Worm (Caenorhabditis elegans): ENCODE data around the gene C03B1.1.
A peak's percentile ranks its signal among the peaks of the same experiment; 100 is the strongest.

Gene C03B1.1

ce11 chrX:6377634-6378288 is 3.2 kb downstream of the C03B1.1 start, which contains the start of gene lmp-1:
lmp-1 (minus strand) TSS chrX:6377684.
- TF ChIP-seq mdl-1 (tag; optimal IDR thresholded peaks at IDR 0.05) (no peak), zfp-3 (GFP tag; conservative IDR thresholded peaks at IDR 0.05) (no peak), ces-1 (GFP tag; optimal IDR thresholded peaks at IDR 0.05) (no peak), php-3 (GFP tag; IDR thresholded peaks at IDR 0.05) (peak; percentile 47; the same call in 1 of the 2 replicates), lin-15B (tag; optimal IDR thresholded peaks at IDR 0.05) (no peak), nhr-111 (GFP tag; optimal IDR thresholded peaks at IDR 0.05) (no peak), ceh-62 (tag; optimal IDR thresholded peaks at IDR 0.05) (no peak), gei-8 (GFP tag; optimal IDR thresholded peaks at IDR 0.05) (no peak), ceh-20 (GFP tag; IDR thresholded peaks at IDR 0.05) (no peak), aha-1 (tag) (peak; percentile 84), ceh-28 (tag; optimal IDR thresholded peaks at IDR 0.05) (no peak), vab-7 (GFP tag; IDR thresholded peaks at IDR 0.05) (no peak), lin-1 (GFP tag; IDR thresholded peaks at IDR 0.05) (no peak), madf-9 (GFP tag; conservative IDR thresholded peaks at IDR 0.05) (no peak), daf-16 (GFP tag; optimal IDR thresholded peaks at IDR 0.05) (no peak), daf-16 (tag; optimal IDR thresholded peaks at IDR 0.05) (peak; percentile 77), pqm-1 (tag; optimal IDR thresholded peaks at IDR 0.05) (peak; percentile 33), nhr-102 (tag; optimal IDR thresholded peaks at IDR 0.05) (no peak), ZK546.5 (tag; optimal IDR thresholded peaks at IDR 0.05) (no peak), ceh-82 (tag; optimal IDR thresholded peaks at IDR 0.05) (no peak), nhr-41 (GFP tag; IDR thresholded peaks at IDR 0.05) (no peak), hlh-11 (tag; optimal IDR thresholded peaks at IDR 0.05) (peak; percentile 18), D1046.2 (GFP tag; IDR thresholded peaks at IDR 0.05) (no peak), mdt-29 (GFP tag; IDR thresholded peaks at IDR 0.05) (no peak), lir-3 (tag; optimal IDR thresholded peaks at IDR 0.05) (no peak), arid-1 (GFP tag; conservative IDR thresholded peaks at IDR 0.05) (no peak), nhr-42 (GFP tag; IDR thresholded peaks at IDR 0.05) (no peak), Y105C5A.15 (GFP tag; IDR thresholded peaks at IDR 0.05) (no peak), F10B5.3 (tag; optimal IDR thresholded peaks at IDR 0.05) (no peak), nhr-237 (tag; optimal IDR thresholded peaks at IDR 0.05) (no peak), unc-130 (GFP tag; optimal IDR thresholded peaks at IDR 0.05) (no peak), ceh-44 (GFP tag; IDR thresholded peaks at IDR 0.05) (no peak), madf-5 (GFP tag; IDR thresholded peaks at IDR 0.05) (no peak), nhr-76 (tag; optimal IDR thresholded peaks at IDR 0.05) (no peak), dmd-9 (GFP tag; IDR thresholded peaks at IDR 0.05) (no peak), ctbp-1 (GFP tag; IDR thresholded peaks at IDR 0.05) (no peak), dve-1 (tag; optimal IDR thresholded peaks at IDR 0.05; ENCODE audit: insufficient read depth) (peak; percentile 25), dmd-6 (GFP tag; IDR thresholded peaks at IDR 0.05) (peak; percentile 38; the same call in 1 of the 2 replicates), skn-1 (tag; optimal IDR thresholded peaks at IDR 0.05) (no peak), R02D3.7 (tag; optimal IDR thresholded peaks at IDR 0.05) (no peak)

ce11 chrX:6378363-6378762 is 3.8 kb downstream of the C03B1.1 start:
- TF ChIP-seq attf-4 (tag; optimal IDR thresholded peaks at IDR 0.05): no peak
- no peak for TF ChIP-seq daf-12 (tag; optimal IDR thresholded peaks at IDR 0.05)
- no peak for TF ChIP-seq gei-8 (GFP tag; optimal IDR thresholded peaks at IDR 0.05)
- TF ChIP-seq aha-1 (tag): peak; percentile 95
- peak in 1 of 2 experiments; percentile 82 for TF ChIP-seq unc-62 (GFP tag; optimal IDR thresholded peaks at IDR 0.05 in 1 of 2)
- TF ChIP-seq unc-62 (tag; optimal IDR thresholded peaks at IDR 0.05): no peak
- peak; percentile 74 for TF ChIP-seq mep-1 (tag; optimal IDR thresholded peaks at IDR 0.05)
- TF ChIP-seq zag-1 (tag; optimal IDR thresholded peaks at IDR 0.05): no peak
- TF ChIP-seq nhr-102 (tag; optimal IDR thresholded peaks at IDR 0.05): no peak
- peak; percentile 79 for TF ChIP-seq nhr-28 (tag; optimal IDR thresholded peaks at IDR 0.05)
- TF ChIP-seq unc-130 (GFP tag; optimal IDR thresholded peaks at IDR 0.05): no peak
- peak; percentile 48 for TF ChIP-seq F37D6.2 (tag; optimal IDR thresholded peaks at IDR 0.05)
- no peak for TF ChIP-seq arid-1 (GFP tag; conservative IDR thresholded peaks at IDR 0.05)
- TF ChIP-seq daf-8 (GFP tag; IDR thresholded peaks at IDR 0.05): no peak
- peak; percentile 37 for TF ChIP-seq dmd-6 (GFP tag; IDR thresholded peaks at IDR 0.05)
- no peak for TF ChIP-seq Y105C5A.15 (GFP tag; IDR thresholded peaks at IDR 0.05)
- no peak for TF ChIP-seq ztf-7 (tag; optimal IDR thresholded peaks at IDR 0.05)
- TF ChIP-seq ceh-82 (tag; optimal IDR thresholded peaks at IDR 0.05): no peak
- TF ChIP-seq lin-39 (tag; optimal IDR thresholded peaks at IDR 0.05): no peak
- no peak for TF ChIP-seq spr-3 (GFP tag; optimal IDR thresholded peaks at IDR 0.05)
- no peak for TF ChIP-seq tag-97 (GFP tag; IDR thresholded peaks at IDR 0.05)

All from whole organism, L4 larva.